Worm (Caenorhabditis elegans): ENCODE data around the gene srx-45.

The srx-45 gene

ce11 chrIII:9269012-9269471 is 37.5 kb downstream of the srx-45 start, which contains the start of gene clip-1 (continued):
- TF ChIP-seq nhr-11 (tag; optimal IDR thresholded peaks at IDR 0.05), result no peak
- no peak for TF ChIP-seq mdt-29 (GFP tag; IDR thresholded peaks at IDR 0.05)
- TF ChIP-seq lim-7 (GFP tag; IDR thresholded peaks at IDR 0.05), result no peak
- TF ChIP-seq nhr-111 (GFP tag; optimal IDR thresholded peaks at IDR 0.05), result no peak
- TF ChIP-seq spr-3 (GFP tag; optimal IDR thresholded peaks at IDR 0.05), result no peak
- peak; percentile 85 for TF ChIP-seq hlh-30 (tag; optimal IDR thresholded peaks at IDR 0.05; ENCODE audit: insufficient read depth)
- no peak for TF ChIP-seq Y48G9A.11 (GFP tag; IDR thresholded peaks at IDR 0.05)
- no peak for TF ChIP-seq Y5F2A.4 (GFP tag; optimal IDR thresholded peaks at IDR 0.05)
- TF ChIP-seq R02D3.7 (tag; optimal IDR thresholded peaks at IDR 0.05), result no peak
- no peak for TF ChIP-seq zfp-3 (GFP tag; conservative IDR thresholded peaks at IDR 0.05)
- no peak for TF ChIP-seq lin-38 (GFP tag; IDR thresholded peaks at IDR 0.05)
- TF ChIP-seq T20F7.1 (GFP tag; optimal IDR thresholded peaks at IDR 0.05), result peak; percentile 15
- TF ChIP-seq nhr-102 (tag; optimal IDR thresholded peaks at IDR 0.05), result no peak
- peak; percentile 62 for TF ChIP-seq dve-1 (tag; optimal IDR thresholded peaks at IDR 0.05; ENCODE audit: insufficient read depth)
- TF ChIP-seq nhr-77 (tag; optimal IDR thresholded peaks at IDR 0.05), result peak; percentile 6
- TF ChIP-seq aly-2 (tag; optimal IDR thresholded peaks at IDR 0.05), result no peak
- TF ChIP-seq pha-4 (GFP tag; IDR thresholded peaks at IDR 0.05), result no peak
- no peak for TF ChIP-seq pha-4 (tag; optimal IDR thresholded peaks at IDR 0.05)
- no peak for TF ChIP-seq Y105C5A.15 (GFP tag; IDR thresholded peaks at IDR 0.05)
- no peak for TF ChIP-seq pqm-1 (tag; optimal IDR thresholded peaks at IDR 0.05)
- 0 out of 2 replicates have a peak, but pooled peaks have one; percentile 47 for TF ChIP-seq ceh-20 (GFP tag; IDR thresholded peaks at IDR 0.05)
- peak; percentile 58 for TF ChIP-seq mxl-3 (GFP tag; optimal IDR thresholded peaks at IDR 0.05)
- TF ChIP-seq lin-1 (GFP tag; IDR thresholded peaks at IDR 0.05), result no peak
- no peak for TF ChIP-seq mxl-2 (GFP tag; conservative IDR thresholded peaks at IDR 0.05)
- no peak for TF ChIP-seq zfp-2 (tag; optimal IDR thresholded peaks at IDR 0.05)
- no peak for TF ChIP-seq zip-11 (GFP tag; IDR thresholded peaks at IDR 0.05)

- no peak for TF ChIP-seq ceh-44 (GFP tag; IDR thresholded peaks at IDR 0.05)
- no peak for TF ChIP-seq lin-38 (GFP tag; IDR thresholded peaks at IDR 0.05)
- TF ChIP-seq nhr-28 (tag; optimal IDR thresholded peaks at IDR 0.05), result peak; percentile 40
- no peak for TF ChIP-seq Y105C5A.15 (GFP tag; IDR thresholded peaks at IDR 0.05)
- TF ChIP-seq snpc-4 (tag; optimal IDR thresholded peaks at IDR 0.05), result no peak
- TF ChIP-seq dve-1 (tag; optimal IDR thresholded peaks at IDR 0.05; ENCODE audit: insufficient read depth), result peak; percentile 26
- TF ChIP-seq pqm-1 (tag; optimal IDR thresholded peaks at IDR 0.05), result peak; percentile 20
- no peak for TF ChIP-seq lir-3 (tag; optimal IDR thresholded peaks at IDR 0.05)
- no peak for TF ChIP-seq ceh-82 (tag; optimal IDR thresholded peaks at IDR 0.05)
- no peak for TF ChIP-seq set-16 (GFP tag; IDR thresholded peaks at IDR 0.05)
- TF ChIP-seq zfp-3 (GFP tag; conservative IDR thresholded peaks at IDR 0.05), result no peak
- no peak for TF ChIP-seq madf-9 (GFP tag; conservative IDR thresholded peaks at IDR 0.05)
- TF ChIP-seq vab-7 (GFP tag; IDR thresholded peaks at IDR 0.05), result no peak
- no peak for TF ChIP-seq saeg-2 (GFP tag; IDR thresholded peaks at IDR 0.05)
- no peak for TF ChIP-seq F37D6.2 (tag; optimal IDR thresholded peaks at IDR 0.05)
- no peak for TF ChIP-seq spr-3 (GFP tag; optimal IDR thresholded peaks at IDR 0.05)
- TF ChIP-seq dmd-8 (GFP tag; IDR thresholded peaks at IDR 0.05), result no peak
- TF ChIP-seq egl-27 (tag; optimal IDR thresholded peaks at IDR 0.05), result no peak
- no peak for TF ChIP-seq nhr-237 (tag; optimal IDR thresholded peaks at IDR 0.05)
- no peak for TF ChIP-seq lin-29 (GFP tag; IDR thresholded peaks at IDR 0.05)
- peak; percentile 37 for TF ChIP-seq hlh-11 (tag; optimal IDR thresholded peaks at IDR 0.05)
- TF ChIP-seq mxl-2 (GFP tag; conservative IDR thresholded peaks at IDR 0.05), result no peak
- TF ChIP-seq dmd-6 (GFP tag; IDR thresholded peaks at IDR 0.05), result peak; percentile 28; the same call in 1 of the 2 replicates
- no peak for TF ChIP-seq ZK546.5 (tag; optimal IDR thresholded peaks at IDR 0.05)
- TF ChIP-seq sdz-12 (GFP tag; optimal IDR thresholded peaks at IDR 0.05), result no peak
- TF ChIP-seq arid-1 (GFP tag; conservative IDR thresholded peaks at IDR 0.05), result no peak
- peak; percentile 96 for TF ChIP-seq aha-1 (tag)
- no peak for TF ChIP-seq daf-16 (GFP tag; optimal IDR thresholded peaks at IDR 0.05)
- peak; percentile 62 for TF ChIP-seq daf-16 (tag; optimal IDR thresholded peaks at IDR 0.05)
These were observed 48.0 kb downstream of the srx-45 start for ce11 chrIII:9258510-9258909.

Data from whole organism, L4 larva.